Worm (Caenorhabditis elegans) whole organism, L4 larva: Measurements from ENCODE around the gene F55C12.6.

Experiments
- duxl-1 ChIP-seq: sonication (generic microtip); optimal IDR thresholded peaks from 2 replicates; lab custom pipeline; 2016; ENCODE audit warnings: mild to moderate bottlenecking, missing genetic modification characterization, moderate library complexity, missing compliant biosample characterization; ENCODE audit not compliant: poor library complexity
- fos-1 ChIP-seq: fragments of 150-350 bp; optimal IDR thresholded peaks from 2 replicates; lab custom pipeline; 2014; ENCODE audit warnings: missing biosample characterization, missing genetic modification characterization
- lsy-2 ChIP-seq, 2 experiments: fragments of 150-350 bp in 1 of 2; sonication (generic microtip) in 1 of 2; optimal IDR thresholded peaks; 2 replicates each; lab custom pipeline; 2014 to 2017; ENCODE audit warnings: missing biosample characterization in 2 of 2, missing genetic modification characterization in 2 of 2

- no peak for TF ChIP-seq fos-1 (tag; lab: Kevin White, UChicago)
- no peak for TF ChIP-seq lsy-2 (tag; optimal IDR thresholded peaks at IDR 0.05; lab: Kevin White, UChicago)
- no peak for TF ChIP-seq duxl-1 (tag; lab: Kevin White, UChicago)
Observed at ce11 chrII:5858322-5858721, 17.6 kb downstream of the F55C12.6 start, which contains the start of gene F55C12.4.
